Fruit fly (Drosophila melanogaster): ENCODE data around the gene CG43797.

DNA sequence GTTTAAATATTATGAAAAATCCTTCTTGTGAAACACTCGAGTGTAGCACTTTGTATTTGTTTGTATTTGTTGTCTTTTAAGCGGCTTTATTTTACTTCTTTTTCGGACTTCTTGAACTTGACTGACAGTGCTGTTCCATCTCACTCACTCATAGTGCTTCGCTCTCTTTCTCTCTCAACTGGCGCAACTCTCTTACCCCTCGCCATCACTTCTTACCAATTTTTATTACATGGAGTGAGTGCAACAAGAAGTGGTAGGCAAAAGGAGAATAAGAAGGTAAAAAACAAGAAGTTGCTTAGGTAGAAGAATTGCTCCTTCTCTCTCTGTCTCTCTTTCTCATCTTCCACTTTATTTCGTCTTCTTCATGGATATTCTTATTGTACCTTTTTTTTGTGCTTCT is 28.9 kb downstream of the CG43797 start:
- TF ChIP-seq psq (optimal IDR thresholded peaks at IDR 0.05) (no peak), Myc (optimal IDR thresholded peaks at IDR 0.05) (no peak), h (optimal IDR thresholded peaks at IDR 0.05) (no peak), insv (optimal IDR thresholded peaks at IDR 0.05) (no peak), Sin3A (optimal IDR thresholded peaks at IDR 0.05) (no peak)
